Worm (Caenorhabditis elegans) whole organism, mixed stage, embryonic: ENCODE measurements around the gene T24F1.7.

ENCODE experiments used
- ceh-39 ChIP-seq: fragments of 150-350 bp; optimal IDR thresholded peaks from 2 replicates; lab custom pipeline; 2014; ENCODE audit warnings: missing biosample characterization, missing genetic modification characterization
- ces-1 ChIP-seq: fragments of 150-350 bp; optimal IDR thresholded peaks from 2 replicates; lab custom pipeline; 2014; ENCODE audit warnings: missing biosample characterization, missing genetic modification reagents, missing genetic modification characterization
- elt-3 ChIP-seq: fragments of 150-350 bp; optimal IDR thresholded peaks from 2 replicates; lab custom pipeline; 2014; ENCODE audit warnings: missing biosample characterization, missing genetic modification characterization
- lin-13 ChIP-seq: fragments of 150-350 bp; optimal IDR thresholded peaks from 2 replicates; lab custom pipeline; 2014; ENCODE audit warnings: missing biosample characterization, missing genetic modification characterization
- lsy-2 ChIP-seq: fragments of 150-350 bp; optimal IDR thresholded peaks from 2 replicates; lab custom pipeline; 2014; ENCODE audit warnings: missing biosample characterization, missing genetic modification characterization
- mab-5 ChIP-seq: fragments of 150-350 bp; optimal IDR thresholded peaks from 2 replicates; lab custom pipeline; 2014; ENCODE audit warnings: missing biosample characterization, missing genetic modification characterization
- nhr-237 ChIP-seq: fragments of 150-350 bp; optimal IDR thresholded peaks from 2 replicates; lab custom pipeline; 2014; ENCODE audit warnings: missing biosample characterization, missing genetic modification characterization
- nhr-28 ChIP-seq: fragments of 150-350 bp; optimal IDR thresholded peaks from 2 replicates; lab custom pipeline; 2014; ENCODE audit warnings: missing biosample characterization, missing genetic modification characterization
- pha-4 ChIP-seq: fragments of 150-350 bp; optimal IDR thresholded peaks from 2 replicates; lab custom pipeline; 2018; ENCODE audit warnings: missing biosample characterization, missing genetic modification reagents, missing genetic modification characterization
- ztf-11 ChIP-seq: fragments of 150-350 bp; optimal IDR thresholded peaks from 2 replicates; lab custom pipeline; 2014; ENCODE audit warnings: missing biosample characterization, missing genetic modification characterization

DNA sequence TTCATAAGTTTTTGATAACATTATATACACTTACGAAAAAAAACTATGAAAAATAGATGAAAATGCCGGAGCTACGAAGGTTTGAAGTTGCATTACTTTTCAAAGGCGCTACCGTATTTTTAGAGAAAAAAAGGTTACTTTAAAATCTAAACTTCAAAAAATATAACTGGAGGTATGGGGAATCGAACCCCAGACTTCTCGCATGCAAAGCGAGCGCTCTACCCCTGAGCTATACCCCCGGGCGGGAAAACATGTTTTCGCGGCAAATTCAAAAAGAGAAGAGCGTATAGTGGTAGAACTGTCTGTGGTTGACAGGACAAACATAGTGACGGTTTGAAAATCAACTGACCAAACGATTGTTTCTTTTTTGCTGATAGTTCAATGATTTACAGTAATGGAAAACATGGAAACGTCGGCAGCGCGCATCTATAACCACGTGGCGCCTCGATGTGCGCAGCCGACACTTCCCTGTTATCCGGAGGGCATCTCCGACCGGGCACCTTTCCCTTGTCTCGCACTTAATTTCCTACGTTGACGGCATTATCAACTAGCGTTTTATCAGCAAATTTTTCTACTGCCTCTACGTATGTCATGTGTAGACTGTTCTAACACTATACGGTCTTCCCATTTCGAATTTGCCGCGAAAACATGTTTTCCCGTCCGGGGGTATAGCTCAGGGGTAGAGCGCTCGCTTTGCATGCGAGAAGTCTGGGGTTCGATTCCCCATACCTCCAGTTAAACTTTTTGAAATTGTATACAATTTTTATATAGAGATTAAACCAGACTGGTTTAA, 21.7 kb downstream of the T24F1.7 start:
- TF ChIP-seq ces-1 (GFP tag; lab: Kevin White, UChicago), result no peak
- no peak for TF ChIP-seq pha-4 (tag; lab: Kevin White, UChicago)
- no peak for TF ChIP-seq lsy-2 (tag; lab: Kevin White, UChicago)
- TF ChIP-seq ztf-11 (tag; lab: Kevin White, UChicago), result no peak
- no peak for TF ChIP-seq elt-3 (tag; lab: Kevin White, UChicago)
- TF ChIP-seq nhr-237 (tag; lab: Kevin White, UChicago), result no peak
- no peak for TF ChIP-seq lin-13 (tag; lab: Kevin White, UChicago)
- no peak for TF ChIP-seq nhr-28 (tag; lab: Kevin White, UChicago)
- no peak for TF ChIP-seq ceh-39 (tag; lab: Kevin White, UChicago)
- TF ChIP-seq mab-5 (tag; lab: Kevin White, UChicago), result no peak
